Worm (Caenorhabditis elegans) whole organism, L4 larva: ENCODE measurements around the gene tmed-1.

Source experiments
- aly-2 ChIP-seq: sonication (generic microtip); optimal IDR thresholded peaks from 2 replicates; lab custom pipeline; 2018; ENCODE audit warnings: missing biosample characterization, missing genetic modification characterization
- ceh-82 ChIP-seq: sonication (generic microtip); optimal IDR thresholded peaks from 2 replicates; lab custom pipeline; 2017; ENCODE audit warnings: missing biosample characterization, missing genetic modification characterization
- fos-1 ChIP-seq: fragments of 150-350 bp; optimal IDR thresholded peaks from 2 replicates; lab custom pipeline; 2014; ENCODE audit warnings: missing biosample characterization, missing genetic modification characterization
- jun-1 ChIP-seq: fragments of 150-350 bp; optimal IDR thresholded peaks from 2 replicates; lab custom pipeline; 2014; ENCODE audit warnings: missing biosample characterization, missing genetic modification reagents, missing genetic modification characterization
- lin-15B ChIP-seq: fragments of 150-350 bp; sonication (generic microtip); optimal IDR thresholded peaks from 3 replicates; lab custom pipeline; 2014; ENCODE audit warnings: missing biosample characterization, missing genetic modification characterization
- mdl-1 ChIP-seq, 2 experiments: fragments of 150-350 bp in 1 of 2; sonication (generic microtip) in 1 of 2; optimal IDR thresholded peaks; 2 replicates each; lab custom pipeline; 2014 to 2017; ENCODE audit warnings: missing biosample characterization in 2 of 2, missing genetic modification characterization in 2 of 2
- nhr-25 ChIP-seq: sonication (generic microtip); optimal IDR thresholded peaks from 2 replicates; lab custom pipeline; 2017; ENCODE audit warnings: missing genetic modification characterization, mild to moderate bottlenecking, missing compliant biosample characterization, antibody characterized with exemption, moderate library complexity, borderline replicate concordance; ENCODE audit not compliant: insufficient read depth
- nhr-41 ChIP-seq: fragments of 200-800 bp; sonication (Bioruptor generic); IDR thresholded peaks from 2 replicates; pipeline ENCODE4 v1.3.6; 2022; ENCODE audit warnings: missing genetic modification reagents, missing genetic modification characterization, missing compliant biosample characterization
- pha-4 ChIP-seq, 2 experiments: fragments of 150-350 bp in 1 of 2; fragments of 200-800 bp in 1 of 2; sonication (Bioruptor generic) in 1 of 2; IDR thresholded peaks in 1 of 2; optimal IDR thresholded peaks in 1 of 2; 2 replicates each; pipeline versions ENCODE4 v1.3.6 to Lab custom; 2014 to 2022; ENCODE audit warnings: missing genetic modification characterization in 2 of 2, missing genetic modification reagents in 2 of 2, missing biosample characterization in 1 of 2, missing compliant biosample characterization in 1 of 2
- vab-7 ChIP-seq: fragments of 200-800 bp; sonication (Bioruptor generic); IDR thresholded peaks from 2 replicates; pipeline ENCODE4 v1.3.6; 2022; ENCODE audit warnings: missing genetic modification reagents, missing genetic modification characterization, missing compliant biosample characterization

DNA sequence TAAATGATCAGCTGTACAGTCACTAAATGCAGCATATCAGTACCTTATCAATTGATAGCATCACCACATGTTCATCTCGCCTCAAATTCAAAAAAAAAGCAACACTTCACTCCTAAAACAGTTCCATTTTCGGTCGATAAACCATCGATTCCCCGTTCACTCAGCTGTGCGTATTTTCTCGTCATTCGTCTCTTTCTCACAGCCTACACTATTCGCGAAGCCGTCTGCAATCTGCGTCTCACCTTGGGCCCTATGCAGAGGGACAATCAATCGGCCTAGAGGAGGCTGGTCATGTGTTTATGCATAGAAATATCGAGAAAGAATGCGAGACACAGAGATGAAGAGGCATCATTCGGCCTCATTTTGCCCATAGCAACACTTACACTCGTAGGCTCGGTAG is 45.6 kb downstream of the tmed-1 start:
- TF ChIP-seq vab-7 (GFP tag; lab: Robert Waterston, UW): no peak; the same call in 1 of the 2 replicates
- peak; percentile 57; the same call in 1 of the 2 replicates for TF ChIP-seq pha-4 (GFP tag; IDR thresholded peaks at IDR 0.05; lab: Robert Waterston, UW)
- no peak for TF ChIP-seq pha-4 (tag; optimal IDR thresholded peaks at IDR 0.05; lab: Kevin White, UChicago)
- peak; percentile 28 for TF ChIP-seq nhr-25 (tag; lab: Kevin White, UChicago)
- TF ChIP-seq fos-1 (tag; lab: Kevin White, UChicago): peak; percentile 49
- TF ChIP-seq ceh-82 (tag; lab: Kevin White, UChicago): no peak
- peak; percentile 86 for TF ChIP-seq jun-1
- TF ChIP-seq aly-2 (tag; lab: Kevin White, UChicago): no peak
- TF ChIP-seq mdl-1 (tag; optimal IDR thresholded peaks at IDR 0.05; lab: Kevin White, UChicago): peak in 1 of 2 experiments; percentile 70
- TF ChIP-seq nhr-41: peak; percentile 20; the same call in 1 of the 2 replicates
- TF ChIP-seq lin-15B (tag; lab: Kevin White, UChicago): no peak
